Worm (Caenorhabditis elegans): ENCODE data around the gene Y41D4B.11.

- no peak for TF ChIP-seq fos-1 (tag; optimal IDR thresholded peaks at IDR 0.05)
- no peak for TF ChIP-seq jun-1 (tag; optimal IDR thresholded peaks at IDR 0.05)
- TF ChIP-seq elt-2 (tag; optimal IDR thresholded peaks at IDR 0.05): no peak
- no peak for TF ChIP-seq lin-13 (GFP tag; optimal IDR thresholded peaks at IDR 0.05)
- no peak for TF ChIP-seq fkh-4 (tag; optimal IDR thresholded peaks at IDR 0.05; ENCODE audit: borderline replicate concordance)
- no peak for TF ChIP-seq lin-39 (tag; optimal IDR thresholded peaks at IDR 0.05)
- no peak for TF ChIP-seq aha-1 (tag; optimal IDR thresholded peaks at IDR 0.05)
- no peak for TF ChIP-seq tlp-1 (tag; optimal IDR thresholded peaks at IDR 0.05)
- TF ChIP-seq ztf-11 (tag; optimal IDR thresholded peaks at IDR 0.05): no peak
- TF ChIP-seq nhr-28 (tag; optimal IDR thresholded peaks at IDR 0.05): no peak
- TF ChIP-seq mdl-1 (tag; optimal IDR thresholded peaks at IDR 0.05): no peak
- no peak for TF ChIP-seq nhr-12 (tag; optimal IDR thresholded peaks at IDR 0.05)
- no peak for TF ChIP-seq nhr-19 (GFP tag; conservative IDR thresholded peaks at IDR 0.05)
Measured at ce11 chrIV:1605276-1605762, at the start of gene Y41D4B.11.

Measured in whole organism, L1 larva.